Worm (Caenorhabditis elegans) whole organism, L1 larva: Measurements from ENCODE around the gene dot-1.4.

ENCODE experiments used
- C34B4.2 ChIP-seq: sonication (generic microtip); optimal IDR thresholded peaks from 2 replicates; lab custom pipeline; 2017; ENCODE audit warnings: mild to moderate bottlenecking, missing genetic modification characterization, missing compliant biosample characterization
- ama-1 ChIP-seq: fragments of 150-350 bp; optimal IDR thresholded peaks from 2 replicates; lab custom pipeline; 2014
- ces-1 ChIP-seq: fragments of 150-350 bp; optimal IDR thresholded peaks from 2 replicates; lab custom pipeline; 2014; ENCODE audit warnings: missing biosample characterization, missing genetic modification reagents, missing genetic modification characterization
- efl-1 ChIP-seq, 4 experiments: fragments of 150-350 bp; optimal IDR thresholded peaks in 3 of 4; peaks in 1 of 4; 1 replicate in 1 of 4; 2 replicates in 3 of 4; lab custom pipeline; 2014; ENCODE audit warnings: missing biosample characterization in 2 of 4, missing genetic modification characterization in 2 of 4, missing genetic modification reagents in 2 of 4
- hlh-17 ChIP-seq: fragments of 200-800 bp; sonication (Bioruptor generic); optimal IDR thresholded peaks from 2 replicates; lab custom pipeline; 2018; ENCODE audit warnings: missing genetic modification characterization, mild to moderate bottlenecking, missing compliant biosample characterization, moderate library complexity, borderline replicate concordance
- jun-1 ChIP-seq: fragments of 150-350 bp; optimal IDR thresholded peaks from 2 replicates; lab custom pipeline; 2014; ENCODE audit warnings: missing biosample characterization, missing genetic modification reagents, missing genetic modification characterization
- lin-39 ChIP-seq: fragments of 150-350 bp; optimal IDR thresholded peaks from 2 replicates; lab custom pipeline; 2014; ENCODE audit warnings: missing biosample characterization, missing genetic modification reagents, missing genetic modification characterization
- lsy-2 ChIP-seq, 2 experiments: fragments of 150-350 bp; optimal IDR thresholded peaks; 2 replicates each; lab custom pipeline; 2014; ENCODE audit warnings: missing biosample characterization in 2 of 2, missing genetic modification characterization in 2 of 2
- unc-130 ChIP-seq: fragments of 150-350 bp; optimal IDR thresholded peaks from 2 replicates; lab custom pipeline; 2017; ENCODE audit warnings: missing biosample characterization, missing genetic modification characterization, inconsistent platforms
- unc-30 ChIP-seq: sonication (generic microtip); optimal IDR thresholded peaks from 2 replicates; lab custom pipeline; 2017; ENCODE audit warnings: missing biosample characterization, missing genetic modification characterization
- zip-4 ChIP-seq: fragments of 200-800 bp; sonication (Bioruptor generic); optimal IDR thresholded peaks from 2 replicates; lab custom pipeline; 2018; ENCODE audit warnings: mild to moderate bottlenecking, missing genetic modification characterization, moderate library complexity, missing compliant biosample characterization

DNA sequence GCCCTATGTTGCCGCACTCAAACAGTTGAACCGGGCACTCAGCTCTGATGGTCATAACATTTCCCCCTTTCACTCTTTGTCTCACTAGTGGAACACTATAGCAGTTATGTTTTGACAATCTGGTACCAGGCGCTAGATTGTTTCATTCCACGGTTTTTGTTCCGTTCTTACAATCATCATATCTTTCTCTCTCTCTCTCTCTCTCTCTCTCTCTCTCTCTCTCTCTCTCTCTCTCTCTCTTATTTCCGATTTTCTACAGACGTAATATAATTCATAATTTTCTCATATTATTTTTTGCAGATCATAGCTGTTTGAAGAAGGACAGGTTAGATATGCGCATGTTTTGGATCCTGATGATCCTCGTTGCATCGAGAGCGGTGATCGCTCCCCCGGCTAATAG is 17.6 kb downstream of the dot-1.4 start, which contains the start of gene Y62H9A.12:
- no peak for TF ChIP-seq ces-1 (GFP tag; lab: Kevin White, UChicago)
- no peak for TF ChIP-seq lin-39
- TF ChIP-seq ama-1, result no peak
- TF ChIP-seq hlh-17, result no peak
- TF ChIP-seq C34B4.2 (tag; lab: Kevin White, UChicago), result no peak
- no peak for TF ChIP-seq jun-1 (tag; lab: Kevin White, UChicago)
- no peak for TF ChIP-seq zip-4 (GFP tag; lab: Kevin White, UChicago)
- no peak for TF ChIP-seq unc-130
- TF ChIP-seq unc-30 (tag; lab: Kevin White, UChicago), result no peak
- no peak for TF ChIP-seq efl-1 (optimal IDR thresholded peaks at IDR 0.05; lab: Kevin White, UChicago)
- no peak for TF ChIP-seq efl-1 (GFP tag; optimal IDR thresholded peaks at IDR 0.05 in 1 of 2; lab: Kevin White, UChicago)
- TF ChIP-seq lsy-2 (tag; optimal IDR thresholded peaks at IDR 0.05; lab: Kevin White, UChicago), result no peak
